Worm (Caenorhabditis elegans): ENCODE results near the gene hoe-1.
A peak's percentile ranks its signal among the peaks of the same experiment; 100 is the strongest.

Gene hoe-1

ce11 chrIV:4771792-4772191, 27.7 kb upstream of the hoe-1 start, which contains the start of gene R11E3.2:
R11E3.2 (plus strand) TSS chrIV:4772092.
- TF ChIP-seq ztf-7 (tag; optimal IDR thresholded peaks at IDR 0.05): no peak
- TF ChIP-seq pqm-1 (tag; optimal IDR thresholded peaks at IDR 0.05): peak; percentile 28

- TF ChIP-seq unc-62 (GFP tag; optimal IDR thresholded peaks at IDR 0.05 in 1 of 2): peak in 1 of 2 experiments; percentile 14
- TF ChIP-seq unc-62 (tag; optimal IDR thresholded peaks at IDR 0.05): no peak
- no peak for TF ChIP-seq lir-3 (tag; optimal IDR thresholded peaks at IDR 0.05)
These were observed 20.4 kb upstream of the hoe-1 start, which contains the start of gene npp-26 for ce11 chrIV:4764422-4764821. npp-26 (plus strand) TSS chrIV:4764722.

ce11 chrIV:4763844-4764243, 19.8 kb upstream of the hoe-1 start, which contains the start of gene Y17G9B.2:
Y17G9B.2 (plus strand) TSS chrIV:4764144.
- TF ChIP-seq ceh-32 (tag; optimal IDR thresholded peaks at IDR 0.05; ENCODE audit: poor library complexity): no peak
- no peak for TF ChIP-seq F10B5.3 (tag; optimal IDR thresholded peaks at IDR 0.05)
- TF ChIP-seq daf-12 (tag; optimal IDR thresholded peaks at IDR 0.05): no peak

- TF ChIP-seq snpc-1.2 (GFP tag; IDR thresholded peaks at IDR 0.05) (0 out of 2 replicates have a peak, but pooled peaks have one; percentile 34), lin-38 (GFP tag; IDR thresholded peaks at IDR 0.05) (peak; percentile 83)
These were observed 19.0 kb upstream of the hoe-1 start for ce11 chrIV:4762990-4763545.

ce11 chrIV:4760378-4761084, 16.5 kb upstream of the hoe-1 start, which contains the start of the genes memi-1 and cyp-31A3:
memi-1 (minus strand) TSS chrIV:4760428.
cyp-31A3 (plus strand) TSS chrIV:4761049.
- TF ChIP-seq jun-1 (tag; optimal IDR thresholded peaks at IDR 0.05) (no peak), F49E8.2 (tag; optimal IDR thresholded peaks at IDR 0.05; ENCODE audit: borderline replicate concordance) (peak; percentile 77), aly-2 (tag; optimal IDR thresholded peaks at IDR 0.05) (no peak), unc-130 (GFP tag; optimal IDR thresholded peaks at IDR 0.05) (peak; percentile 2), ztf-7 (tag; optimal IDR thresholded peaks at IDR 0.05) (no peak), lin-38 (GFP tag; IDR thresholded peaks at IDR 0.05) (peak; percentile 61), lsy-2 (tag; optimal IDR thresholded peaks at IDR 0.05) (peak in 1 of 2 experiments; percentile 25), snpc-1.2 (GFP tag; IDR thresholded peaks at IDR 0.05) (peak; percentile 86), zfp-3 (GFP tag; conservative IDR thresholded peaks at IDR 0.05) (no peak)

- TF ChIP-seq snpc-1.2 (GFP tag; IDR thresholded peaks at IDR 0.05): peak; percentile 63
- peak; percentile 19 for TF ChIP-seq mes-2 (tag; optimal IDR thresholded peaks at IDR 0.05; ENCODE audit: poor library complexity, severe bottlenecking)
- TF ChIP-seq mdl-1 (tag; optimal IDR thresholded peaks at IDR 0.05): no peak
- peak in 1 of 2 experiments; percentile 5 for TF ChIP-seq lsy-2 (tag; optimal IDR thresholded peaks at IDR 0.05)
- peak in 1 of 2 experiments; percentile 73 for TF ChIP-seq unc-62 (GFP tag; optimal IDR thresholded peaks at IDR 0.05 in 1 of 2)
- TF ChIP-seq unc-62 (tag; optimal IDR thresholded peaks at IDR 0.05): no peak
- TF ChIP-seq T26A8.4 (GFP tag; IDR thresholded peaks at IDR 0.05): no peak
- no peak for TF ChIP-seq ceh-28 (tag; optimal IDR thresholded peaks at IDR 0.05)
- no peak for TF ChIP-seq duxl-1 (tag; optimal IDR thresholded peaks at IDR 0.05; ENCODE audit: poor library complexity)
- TF ChIP-seq lin-38 (GFP tag; IDR thresholded peaks at IDR 0.05): peak; percentile 45
- TF ChIP-seq pha-4 (GFP tag; IDR thresholded peaks at IDR 0.05): no peak
- TF ChIP-seq pha-4 (tag; optimal IDR thresholded peaks at IDR 0.05): no peak
- peak; percentile 27 for TF ChIP-seq F49E8.2 (tag; optimal IDR thresholded peaks at IDR 0.05; ENCODE audit: borderline replicate concordance)
These were observed 14.6 kb upstream of the hoe-1 start, which contains the start of gene Y17G9B.8 for ce11 chrIV:4758659-4759058. Y17G9B.8 (minus strand) TSS chrIV:4758840.

- peak; percentile 90 for TF ChIP-seq aha-1 (tag)
- TF ChIP-seq mes-2 (tag; optimal IDR thresholded peaks at IDR 0.05; ENCODE audit: poor library complexity, severe bottlenecking): no peak
- TF ChIP-seq unc-62 (GFP tag; optimal IDR thresholded peaks at IDR 0.05 in 1 of 2): peak in 1 of 2 experiments; percentile 32
- no peak for TF ChIP-seq unc-62 (tag; optimal IDR thresholded peaks at IDR 0.05)
These were observed 12.0 kb upstream of the hoe-1 start, which contains the start of the genes fbxb-77 and Y17G9B.11 for ce11 chrIV:4755929-4756655. fbxb-77 (minus strand) TSS chrIV:4756157. Y17G9B.11 (plus strand) TSS chrIV:4756605.
